Fruit fly (Drosophila melanogaster): ENCODE measurements around the gene Vha68-1.

dm6 chr2L:12982107-12982506 lies 21.8 kb downstream of the Vha68-1 start:
- TF ChIP-seq Myc (optimal IDR thresholded peaks at IDR 0.05) (no peak), psq (optimal IDR thresholded peaks at IDR 0.05) (no peak), insv (optimal IDR thresholded peaks at IDR 0.05) (no peak)

Data from Kc167 (cell line).